Worm (Caenorhabditis elegans) whole organism, L2 larva: ENCODE measurements around the gene C18B10.6.

Experiments used
- F13H6.1 ChIP-seq: sonication (generic microtip); optimal IDR thresholded peaks from 2 replicates; lab custom pipeline; 2016; ENCODE audit warnings: missing genetic modification characterization, missing compliant biosample characterization
- R02D3.7 ChIP-seq: fragments of 150-350 bp; optimal IDR thresholded peaks from 2 replicates; lab custom pipeline; 2014; ENCODE audit warnings: missing biosample characterization, missing genetic modification characterization
- aly-2 ChIP-seq: fragments of 150-350 bp; optimal IDR thresholded peaks from 2 replicates; lab custom pipeline; 2014; ENCODE audit warnings: missing biosample characterization, missing genetic modification characterization
- ama-1 ChIP-seq: fragments of 150-350 bp; optimal IDR thresholded peaks from 2 replicates; lab custom pipeline; 2018; ENCODE audit warnings: inconsistent platforms
- elt-3 ChIP-seq: sonication (generic microtip); optimal IDR thresholded peaks from 2 replicates; lab custom pipeline; 2017; ENCODE audit warnings: missing biosample characterization, missing genetic modification characterization
- fos-1 ChIP-seq: fragments of 150-350 bp; optimal IDR thresholded peaks from 2 replicates; lab custom pipeline; 2014; ENCODE audit warnings: missing biosample characterization, missing genetic modification characterization
- lin-13 ChIP-seq: fragments of 150-350 bp; optimal IDR thresholded peaks from 2 replicates; lab custom pipeline; 2014; ENCODE audit warnings: missing biosample characterization, missing genetic modification reagents, missing genetic modification characterization
- lin-39 ChIP-seq: fragments of 150-350 bp; optimal IDR thresholded peaks from 2 replicates; lab custom pipeline; 2014; ENCODE audit warnings: missing biosample characterization, missing genetic modification reagents, missing genetic modification characterization
- nhr-237 ChIP-seq: fragments of 150-350 bp; optimal IDR thresholded peaks from 2 replicates; lab custom pipeline; 2014; ENCODE audit warnings: missing biosample characterization, missing genetic modification characterization
- nhr-77 ChIP-seq: fragments of 150-350 bp; optimal IDR thresholded peaks from 2 replicates; lab custom pipeline; 2014; ENCODE audit warnings: missing biosample characterization, missing genetic modification characterization
- sma-9 ChIP-seq, 2 experiments: fragments of 150-350 bp in 1 of 2; sonication (generic microtip) in 1 of 2; optimal IDR thresholded peaks; 2 replicates each; lab custom pipeline; 2014 to 2016; ENCODE audit warnings: missing genetic modification characterization in 2 of 2, mild to moderate bottlenecking in 1 of 2, missing biosample characterization in 1 of 2, missing compliant biosample characterization in 1 of 2, missing genetic modification reagents in 1 of 2, moderate library complexity in 1 of 2
- unc-39 ChIP-seq: fragments of 150-350 bp; optimal IDR thresholded peaks from 2 replicates; lab custom pipeline; 2014; ENCODE audit warnings: missing biosample characterization, missing genetic modification characterization
- zag-1 ChIP-seq: fragments of 150-350 bp; optimal IDR thresholded peaks from 2 replicates; lab custom pipeline; 2014; ENCODE audit warnings: missing biosample characterization, missing genetic modification characterization

DNA sequence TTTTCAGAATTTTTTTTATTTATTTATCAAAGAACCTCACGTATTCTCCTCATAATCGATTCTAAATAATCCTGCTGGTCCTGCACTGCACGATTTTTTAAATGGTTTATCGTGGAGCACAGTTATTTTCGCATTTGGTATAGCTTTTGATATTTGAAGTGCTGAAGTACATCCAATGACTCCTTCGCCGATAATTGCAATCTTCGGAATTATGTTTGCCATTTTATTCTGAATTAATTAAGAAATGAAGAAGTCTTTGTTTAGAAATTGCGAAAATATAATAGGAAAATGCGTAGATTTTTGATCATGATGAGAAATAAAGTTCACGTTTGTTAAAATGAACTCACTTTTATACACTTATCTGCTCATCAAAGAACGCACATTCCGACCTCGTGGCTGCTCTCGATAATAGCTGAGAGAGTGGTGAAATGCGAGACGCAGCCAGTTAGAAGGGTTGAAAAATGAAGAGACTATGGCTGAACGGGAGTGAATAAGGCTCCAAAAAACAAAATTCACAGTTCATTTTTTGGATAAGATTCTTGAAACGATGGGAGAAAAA lies 46.0 kb downstream of the C18B10.6 start:
- TF ChIP-seq nhr-77 (no peak), zag-1 (tag; lab: Kevin White, UChicago) (peak; percentile 37), sma-9 (GFP tag; optimal IDR thresholded peaks at IDR 0.05; lab: Kevin White, UChicago) (peak; percentile 95), sma-9 (tag; optimal IDR thresholded peaks at IDR 0.05; lab: Kevin White, UChicago) (no peak), lin-39 (tag; lab: Kevin White, UChicago) (no peak), elt-3 (no peak), lin-13 (GFP tag; lab: Kevin White, UChicago) (no peak), unc-39 (tag; lab: Kevin White, UChicago) (no peak), R02D3.7 (tag; lab: Kevin White, UChicago) (no peak), nhr-237 (tag; lab: Kevin White, UChicago) (no peak), fos-1 (tag; lab: Kevin White, UChicago) (peak; percentile 49), ama-1 (lab: Kevin White, UChicago) (peak; percentile 88), aly-2 (tag; lab: Kevin White, UChicago) (no peak), F13H6.1 (peak; percentile 64)
